Fruit fly (Drosophila melanogaster) S2 (cell line): ENCODE measurements around the gene CG9986.

ENCODE experiments used
- CG8478 ChIP-seq: fragments of >200 bp; optimal IDR thresholded peaks from 2 replicates; lab custom pipeline; 2018
- CTCF ChIP-seq, 2 experiments: fragments of >200 bp; optimal IDR thresholded peaks; 2 replicates each; lab custom pipeline; 2018

dm6 chr3R:28623115-28623514, 17.2 kb downstream of the CG9986 start:
- TF ChIP-seq CTCF (optimal IDR thresholded peaks at IDR 0.05; lab: Kevin White, UChicago) (no peak), CG8478 (no peak)
